Fruit fly (Drosophila melanogaster) whole organism, embryonic: Measurements from ENCODE around the gene form3.
A peak's percentile ranks its signal among the peaks of the same experiment; 100 is the strongest.

ENCODE experiments used
- ATbp ChIP-seq: fragments of 200-800 bp; sonication (Bioruptor generic); optimal IDR thresholded peaks from 2 replicates; lab custom pipeline; 2017; ENCODE audit warnings: missing biosample characterization, mild to moderate bottlenecking, missing genetic modification characterization, missing genetic modification reagents
- Atf6 ChIP-seq: fragments of 200-800 bp; sonication (Bioruptor generic); IDR thresholded peaks from 2 replicates; pipeline ENCODE4 v1.3.6; 2022; ENCODE audit warnings: missing biosample characterization, missing genetic modification characterization
- B-H2 ChIP-seq: fragments of 200-800 bp; sonication (Bioruptor generic); optimal IDR thresholded peaks from 2 replicates; lab custom pipeline; 2018; ENCODE audit warnings: missing biosample characterization, mild to moderate bottlenecking, missing genetic modification characterization
- CG10366 ChIP-seq: fragments of 200-800 bp; sonication (Bioruptor generic); IDR thresholded peaks from 2 replicates; pipeline ENCODE4 v1.3.6; 2022; ENCODE audit warnings: missing biosample characterization, missing genetic modification characterization
- CG10543 ChIP-seq: fragments of 200-800 bp; sonication (Bioruptor generic); optimal IDR thresholded peaks from 3 replicates; lab custom pipeline; 2017; ENCODE audit warnings: missing biosample characterization, mild to moderate bottlenecking, missing genetic modification characterization, moderate library complexity
- CG10979 ChIP-seq: fragments of 200-800 bp; sonication (Bioruptor generic); optimal IDR thresholded peaks from 2 replicates; lab custom pipeline; 2018; ENCODE audit warnings: missing biosample characterization, mild to moderate bottlenecking, missing genetic modification characterization, moderate library complexity
- CG11093 ChIP-seq: fragments of 200-800 bp; sonication (Bioruptor generic); IDR thresholded peaks from 3 replicates; pipeline ENCODE4 v1.3.6; 2022; ENCODE audit warnings: missing biosample characterization, missing genetic modification characterization
- CG11456 ChIP-seq: fragments of 200-800 bp; sonication (Bioruptor generic); IDR thresholded peaks from 3 replicates; pipeline ENCODE4 v1.3.6; 2022; ENCODE audit warnings: missing biosample characterization, missing genetic modification characterization
- CG11723 ChIP-seq: fragments of 200-800 bp; sonication (Bioruptor generic); optimal IDR thresholded peaks from 2 replicates; lab custom pipeline; 2017; ENCODE audit warnings: missing biosample characterization, mild to moderate bottlenecking, missing genetic modification characterization
- CG13123 ChIP-seq: fragments of 200-800 bp; sonication (Bioruptor generic); optimal IDR thresholded peaks from 2 replicates; lab custom pipeline; 2016; ENCODE audit warnings: missing biosample characterization, missing genetic modification characterization
- CG15479 ChIP-seq: fragments of 200-800 bp; sonication (Bioruptor generic); optimal IDR thresholded peaks from 3 replicates; lab custom pipeline; 2019; ENCODE audit warnings: missing biosample characterization, mild to moderate bottlenecking, missing genetic modification characterization, moderate library complexity
- CG1647 ChIP-seq: fragments of 200-800 bp; sonication (Bioruptor generic); optimal IDR thresholded peaks from 3 replicates; lab custom pipeline; 2016; ENCODE audit warnings: missing biosample characterization, missing genetic modification characterization
- CG18764 ChIP-seq: fragments of 200-800 bp; sonication (Bioruptor generic); optimal IDR thresholded peaks from 3 replicates; lab custom pipeline; 2016; ENCODE audit warnings: missing biosample characterization, missing genetic modification characterization
- CG2712 ChIP-seq: fragments of 200-800 bp; optimal IDR thresholded peaks from 3 replicates; lab custom pipeline; 2019; ENCODE audit warnings: missing biosample characterization, mild to moderate bottlenecking, missing genetic modification characterization, moderate library complexity
- CG32532 ChIP-seq: fragments of 200-800 bp; sonication (Bioruptor generic); IDR thresholded peaks from 2 replicates; pipeline ENCODE4 v1.3.6; 2022; ENCODE audit warnings: missing biosample characterization, missing genetic modification characterization
- CG32772 ChIP-seq: fragments of 200-800 bp; sonication (Bioruptor generic); IDR thresholded peaks from 2 replicates; pipeline ENCODE4 v1.3.6; 2022; ENCODE audit warnings: missing biosample characterization, missing genetic modification characterization
- CG34422 ChIP-seq: fragments of 200-800 bp; sonication (Bioruptor generic); IDR thresholded peaks from 3 replicates; pipeline ENCODE4 v1.3.6; 2022; ENCODE audit warnings: missing biosample characterization, missing genetic modification characterization
- CG42726 ChIP-seq: fragments of 200-800 bp; sonication (Bioruptor generic); IDR thresholded peaks from 2 replicates; pipeline ENCODE4 v1.3.6; 2022; ENCODE audit warnings: missing biosample characterization, missing genetic modification characterization; ENCODE audit not compliant: partially characterized antibody
- CG6254 ChIP-seq: fragments of 200-800 bp; sonication (Bioruptor generic); optimal IDR thresholded peaks from 3 replicates; lab custom pipeline; 2017; ENCODE audit warnings: mild to moderate bottlenecking, missing biosample characterization, missing genetic modification reagents, missing genetic modification characterization
- CG7556 ChIP-seq: fragments of 200-800 bp; sonication (Bioruptor generic); optimal IDR thresholded peaks from 2 replicates; lab custom pipeline; 2017; ENCODE audit warnings: missing biosample characterization, mild to moderate bottlenecking, missing genetic modification characterization
- CG8478 ChIP-seq: fragments of >200 bp; optimal IDR thresholded peaks from 2 replicates; lab custom pipeline; 2018
- CG8944 ChIP-seq: fragments of 200-800 bp; sonication (Bioruptor generic); optimal IDR thresholded peaks from 3 replicates; lab custom pipeline; 2016; ENCODE audit warnings: missing biosample characterization, missing genetic modification characterization
- CG9215 ChIP-seq: fragments of 200-800 bp; sonication (Bioruptor generic); IDR thresholded peaks from 2 replicates; pipeline ENCODE4 v1.3.6; 2022; ENCODE audit warnings: missing biosample characterization, missing genetic modification characterization
- CG9437 ChIP-seq: fragments of 200-800 bp; sonication (Bioruptor generic); optimal IDR thresholded peaks from 2 replicates; lab custom pipeline; 2018; ENCODE audit warnings: missing biosample characterization, mild to moderate bottlenecking, missing genetic modification characterization
- Chrac-16 ChIP-seq: fragments of 200-800 bp; sonication (Bioruptor generic); optimal IDR thresholded peaks from 3 replicates; lab custom pipeline; 2016; ENCODE audit warnings: missing biosample characterization, missing genetic modification characterization
- Doc2 ChIP-seq: fragments of 200-800 bp; sonication (Bioruptor generic); IDR thresholded peaks from 2 replicates; pipeline ENCODE4 v1.3.6; 2022; ENCODE audit warnings: missing biosample characterization, missing genetic modification characterization
- Lpt ChIP-seq: fragments of >200 bp; optimal IDR thresholded peaks from 2 replicates; lab custom pipeline; 2018; ENCODE audit warnings: missing biosample characterization, missing genetic modification characterization
- Myb ChIP-seq: fragments of 200-800 bp; sonication (Bioruptor generic); optimal IDR thresholded peaks from 2 replicates; lab custom pipeline; 2016; ENCODE audit warnings: missing biosample characterization, missing genetic modification characterization
- Neu2 ChIP-seq: fragments of 200-800 bp; sonication (Bioruptor generic); optimal IDR thresholded peaks from 3 replicates; lab custom pipeline; 2016; ENCODE audit warnings: missing biosample characterization, missing genetic modification characterization, borderline replicate concordance
- Nf-YC ChIP-seq: fragments of 200-800 bp; optimal IDR thresholded peaks from 3 replicates; lab custom pipeline; 2019; ENCODE audit warnings: missing biosample characterization, mild to moderate bottlenecking, missing genetic modification characterization, moderate library complexity
- Usf ChIP-seq: fragments of 200-800 bp; sonication (Bioruptor generic); optimal IDR thresholded peaks from 2 replicates; lab custom pipeline; 2017; ENCODE audit warnings: missing genotype, missing biosample characterization, missing genetic modification characterization
- abd-A ChIP-seq: fragments of 200-800 bp; sonication (Bioruptor generic); optimal IDR thresholded peaks from 3 replicates; lab custom pipeline; 2019; ENCODE audit warnings: missing biosample characterization, mild to moderate bottlenecking, missing genetic modification characterization, moderate library complexity
- ap ChIP-seq: fragments of 200-800 bp; sonication (Bioruptor generic); IDR thresholded peaks from 2 replicates; pipeline ENCODE4 v1.3.6; 2022; ENCODE audit warnings: missing biosample characterization, missing genetic modification characterization
- bcd ChIP-seq: fragments of 200-800 bp; sonication (Bioruptor generic); optimal IDR thresholded peaks from 2 replicates; lab custom pipeline; 2017; ENCODE audit warnings: missing biosample characterization, mild to moderate bottlenecking, missing genetic modification characterization
- bowl ChIP-seq: fragments of 200-800 bp; sonication (Bioruptor generic); IDR thresholded peaks from 2 replicates; pipeline ENCODE4 v1.3.6; 2022; ENCODE audit warnings: missing biosample characterization, missing genetic modification characterization
- caup ChIP-seq: fragments of 200-800 bp; sonication (Bioruptor generic); optimal IDR thresholded peaks from 3 replicates; lab custom pipeline; 2017; ENCODE audit warnings: missing biosample characterization, mild to moderate bottlenecking, missing genetic modification characterization, moderate library complexity; ENCODE audit not compliant: severe bottlenecking
- chif ChIP-seq, 2 experiments: fragments of 200-800 bp; sonication (Bioruptor generic); optimal IDR thresholded peaks; 3 replicates each; lab custom pipeline; 2016; ENCODE audit warnings: missing biosample characterization in 2 of 2, missing genetic modification characterization in 2 of 2
- chn ChIP-seq: fragments of 200-800 bp; sonication (Bioruptor generic); optimal IDR thresholded peaks from 2 replicates; lab custom pipeline; 2016; ENCODE audit warnings: missing biosample characterization, missing genetic modification characterization
- crc ChIP-seq: fragments of 200-800 bp; sonication (Bioruptor generic); optimal IDR thresholded peaks from 2 replicates; lab custom pipeline; 2016; ENCODE audit warnings: missing biosample characterization, missing genetic modification characterization
- croc ChIP-seq: fragments of 200-800 bp; sonication (Bioruptor generic); conservative IDR thresholded peaks from 3 replicates; pipeline ENCODE4 v1.3.6; 2022; ENCODE audit warnings: missing biosample characterization, missing genetic modification characterization
- dmrt99B ChIP-seq: fragments of 200-800 bp; sonication (Bioruptor generic); optimal IDR thresholded peaks from 2 replicates; lab custom pipeline; 2018; ENCODE audit warnings: missing biosample characterization, mild to moderate bottlenecking, missing genetic modification characterization, moderate library complexity
- kni ChIP-seq: fragments of 200-800 bp; sonication (Bioruptor generic); optimal IDR thresholded peaks from 3 replicates; lab custom pipeline; 2017; ENCODE audit warnings: mild to moderate bottlenecking, missing biosample characterization, missing genetic modification reagents, missing genetic modification characterization
- lola ChIP-seq, 3 experiments: fragments of >200 bp in 2 of 3; fragments of 200-800 bp in 1 of 3; sonication (Bioruptor generic) in 1 of 3; optimal IDR thresholded peaks; 2 replicates each; lab custom pipeline; 2017 to 2019; ENCODE audit warnings: missing biosample characterization in 3 of 3, missing genetic modification characterization in 3 of 3, mild to moderate bottlenecking in 1 of 3, moderate library complexity in 1 of 3
- org-1 ChIP-seq: fragments of 200-800 bp; sonication (Bioruptor generic); optimal IDR thresholded peaks from 2 replicates; lab custom pipeline; 2017; ENCODE audit warnings: missing biosample characterization, missing genetic modification characterization
- phol ChIP-seq: fragments of 200-800 bp; sonication (Bioruptor generic); optimal IDR thresholded peaks from 3 replicates; lab custom pipeline; 2018; ENCODE audit warnings: missing biosample characterization, mild to moderate bottlenecking, missing genetic modification characterization, moderate library complexity
- prd ChIP-seq, 3 experiments: fragments of >200 bp in 2 of 3; fragments of 200-800 bp in 1 of 3; sonication (Bioruptor generic) in 1 of 3; optimal IDR thresholded peaks in 2 of 3; IDR thresholded peaks in 1 of 3; 2 replicates in 2 of 3; 3 replicates in 1 of 3; pipeline versions ENCODE4 v1.3.6 to Lab custom; 2017 to 2022; ENCODE audit warnings: missing biosample characterization in 1 of 3, missing genetic modification characterization in 1 of 3
- row ChIP-seq: fragments of 200-800 bp; sonication (Bioruptor generic); IDR thresholded peaks from 3 replicates; pipeline ENCODE4 v1.3.6; 2022; ENCODE audit warnings: missing biosample characterization, missing genetic modification characterization
- unc-4 ChIP-seq: fragments of 200-800 bp; sonication (Bioruptor generic); IDR thresholded peaks from 2 replicates; pipeline ENCODE4 v1.3.6; 2022; ENCODE audit warnings: missing biosample characterization, missing genetic modification characterization; ENCODE audit not compliant: partially characterized antibody
- vfl ChIP-seq: fragments of 200-800 bp; sonication (Bioruptor generic); optimal IDR thresholded peaks from 2 replicates; lab custom pipeline; 2016; ENCODE audit warnings: missing biosample characterization, missing genetic modification characterization
- vvl ChIP-seq: fragments of 200-800 bp; sonication (Bioruptor generic); IDR thresholded peaks from 2 replicates; pipeline ENCODE4 v1.3.6; 2022; ENCODE audit warnings: missing biosample characterization, missing genetic modification characterization
- zfh1 ChIP-seq: fragments of 200-800 bp; sonication (Bioruptor generic); IDR thresholded peaks from 3 replicates; pipeline ENCODE4 v1.3.6; 2022; ENCODE audit warnings: missing biosample characterization, missing genetic modification characterization

Gene form3

dm6 chr3L:7155522-7155978, 60.9 kb downstream of the form3 start (continued):
- TF ChIP-seq prd (optimal IDR thresholded peaks at IDR 0.05; lab: Kevin White, UChicago) (no peak), prd (GFP tag; IDR thresholded peaks at IDR 0.05; lab: Robert Waterston, UW) (no peak), CG34422 (GFP tag; lab: Robert Waterston, UW) (no peak), kni (no peak), Nf-YC (tag; lab: Kevin White, UChicago) (peak; percentile 1), vfl (GFP tag; lab: Kevin White, UChicago) (no peak), CG9215 (no peak), org-1 (GFP tag; lab: Kevin White, UChicago) (peak; percentile 26), CG32532 (GFP tag; lab: Robert Waterston, UW) (no peak), CG8478 (no peak), ap (GFP tag; lab: Robert Waterston, UW) (no peak), caup (GFP tag; lab: Kevin White, UChicago) (no peak), CG10543 (GFP tag; lab: Kevin White, UChicago) (no peak), crc (GFP tag; lab: Kevin White, UChicago) (no peak), Doc2 (GFP tag; lab: Robert Waterston, UW) (no peak), Myb (no peak), CG11093 (GFP tag; lab: Robert Waterston, UW) (no peak), CG2712 (tag; lab: Kevin White, UChicago) (peak; percentile 53), bcd (no peak), CG11723 (GFP tag; lab: Kevin White, UChicago) (peak; percentile 22), croc (GFP tag; lab: Robert Waterston, UW) (no peak), CG11456 (GFP tag; lab: Robert Waterston, UW) (no peak), Atf6 (GFP tag; lab: Robert Waterston, UW) (no peak), unc-4 (GFP tag; lab: Robert Waterston, UW) (no peak), CG13123 (GFP tag; lab: Kevin White, UChicago) (no peak), vvl (GFP tag; lab: Robert Waterston, UW) (no peak; the same call in 1 of the 2 replicates), phol (tag; lab: Kevin White, UChicago) (peak; percentile 43), dmrt99B (tag; lab: Kevin White, UChicago) (peak; percentile 44), Usf (no peak), CG7556 (GFP tag; lab: Kevin White, UChicago) (peak; percentile 72), lola (GFP tag; optimal IDR thresholded peaks at IDR 0.05; lab: Kevin White, UChicago) (peak in 1 of 3 experiments; percentile 57), CG8944 (GFP tag; lab: Kevin White, UChicago) (no peak), CG10366 (GFP tag; lab: Robert Waterston, UW) (no peak), row (GFP tag; lab: Robert Waterston, UW) (peak; percentile 58), CG32772 (GFP tag; lab: Robert Waterston, UW) (no peak), Chrac-16 (GFP tag; lab: Kevin White, UChicago) (peak; percentile 37), CG1647 (no peak), CG15479 (GFP tag; lab: Kevin White, UChicago) (no peak), B-H2 (no peak), Lpt (no peak), chif (GFP tag; optimal IDR thresholded peaks at IDR 0.05; lab: Kevin White, UChicago) (peak in 1 of 2 experiments; percentile 16), abd-A (no peak), CG6254 (GFP tag; lab: Kevin White, UChicago) (no peak), bowl (GFP tag; lab: Robert Waterston, UW) (no peak), CG42726 (GFP tag; lab: Robert Waterston, UW) (no peak), CG9437 (GFP tag; lab: Kevin White, UChicago) (peak; percentile 22), CG10979 (tag; lab: Kevin White, UChicago) (peak; percentile 29), CG18764 (no peak), chn (GFP tag; lab: Kevin White, UChicago) (peak; percentile 20), ATbp (GFP tag; lab: Kevin White, UChicago) (no peak), Neu2 (GFP tag; lab: Kevin White, UChicago) (peak; percentile 43), zfh1 (GFP tag; lab: Robert Waterston, UW) (no peak)
